Worm (Caenorhabditis elegans) whole organism, late embryonic: ENCODE data around the gene T06C10.3.

Experiments used
- ahr-1 ChIP-seq: sonication (generic microtip); optimal IDR thresholded peaks from 2 replicates; lab custom pipeline; 2016; ENCODE audit warnings: missing genetic modification characterization, missing compliant biosample characterization
- dve-1 ChIP-seq: sonication (generic microtip); optimal IDR thresholded peaks from 2 replicates; lab custom pipeline; 2017; ENCODE audit warnings: antibody characterized with exemption, mild to moderate bottlenecking, missing genetic modification characterization, missing compliant biosample characterization
- elt-2 ChIP-seq: sonication (generic microtip); optimal IDR thresholded peaks from 2 replicates; lab custom pipeline; 2016; ENCODE audit warnings: missing genetic modification reagents, missing genetic modification characterization, missing compliant biosample characterization
- elt-4 ChIP-seq: sonication (generic microtip); optimal IDR thresholded peaks from 2 replicates; lab custom pipeline; 2016; ENCODE audit warnings: missing genetic modification characterization, missing compliant biosample characterization
- eyg-1 ChIP-seq: sonication (generic microtip); optimal IDR thresholded peaks from 2 replicates; lab custom pipeline; 2016; ENCODE audit warnings: missing genotype, missing genetic modification characterization, missing compliant biosample characterization
- hlh-30 ChIP-seq: sonication (generic microtip); optimal IDR thresholded peaks from 2 replicates; lab custom pipeline; 2017; ENCODE audit warnings: antibody characterized with exemption, missing genetic modification characterization, missing compliant biosample characterization; ENCODE audit not compliant: insufficient read depth
- pha-4 ChIP-seq: fragments of 150-350 bp; optimal IDR thresholded peaks from 2 replicates; lab custom pipeline; 2018; ENCODE audit warnings: missing biosample characterization, missing genetic modification reagents, missing genetic modification characterization
- sdc-2 ChIP-seq: sonication (generic microtip); optimal IDR thresholded peaks from 2 replicates; lab custom pipeline; 2016; ENCODE audit warnings: missing genotype, missing genetic modification characterization, missing compliant biosample characterization
- sox-4 ChIP-seq: sonication (generic microtip); optimal IDR thresholded peaks from 2 replicates; lab custom pipeline; 2017; ENCODE audit warnings: mild to moderate bottlenecking, missing genetic modification characterization, inconsistent platforms, missing compliant biosample characterization
- unc-42 ChIP-seq: sonication (generic microtip); optimal IDR thresholded peaks from 2 replicates; lab custom pipeline; 2016; ENCODE audit warnings: missing genotype, missing genetic modification characterization, missing compliant biosample characterization
- unc-55 ChIP-seq: sonication (generic microtip); optimal IDR thresholded peaks from 2 replicates; lab custom pipeline; 2017; ENCODE audit warnings: missing biosample characterization, missing genetic modification reagents, missing genetic modification characterization

DNA sequence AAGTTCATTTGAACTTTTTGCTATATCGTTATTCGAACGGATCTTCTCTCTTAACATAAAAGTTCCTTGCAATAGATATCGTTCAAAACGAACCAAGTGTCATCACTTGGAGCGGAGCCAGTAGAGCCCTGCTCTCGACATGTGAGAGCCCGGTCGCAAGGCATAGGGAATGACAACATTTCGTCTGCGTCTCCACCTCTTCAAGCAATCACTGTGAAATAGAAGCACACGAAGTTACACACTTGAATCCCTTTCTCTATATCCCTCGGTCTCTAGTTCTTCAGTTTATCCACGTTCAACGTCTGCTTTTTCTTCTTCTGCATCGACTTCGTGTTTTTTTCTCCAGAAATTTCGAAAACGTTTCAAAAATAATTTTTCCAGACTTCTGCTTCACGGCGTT lies 32.8 kb downstream of the T06C10.3 start, which contains the start of gene C49H3.6:
- TF ChIP-seq eyg-1 (no peak), unc-42 (tag; lab: Kevin White, UChicago) (peak; percentile 8), sox-4 (tag; lab: Kevin White, UChicago) (no peak), dve-1 (no peak), sdc-2 (tag; lab: Kevin White, UChicago) (no peak), unc-55 (GFP tag; lab: Kevin White, UChicago) (peak; percentile 22), elt-4 (no peak), hlh-30 (peak; percentile 44), elt-2 (tag; lab: Kevin White, UChicago) (no peak), pha-4 (tag; lab: Kevin White, UChicago) (no peak), ahr-1 (tag; lab: Kevin White, UChicago) (no peak)
